Fruit fly (Drosophila melanogaster): Measurements from ENCODE around the gene PolI.

The PolI gene

dm6 chr3R:8190866-8191265, 42.4 kb upstream of the PolI start (continued):
- TF ChIP-seq pb (GFP tag; optimal IDR thresholded peaks at IDR 0.05) = no peak
- TF ChIP-seq en (GFP tag; optimal IDR thresholded peaks at IDR 0.05) = no peak
- TF ChIP-seq Nf-YB (GFP tag; optimal IDR thresholded peaks at IDR 0.05) = peak; percentile 99
- TF ChIP-seq slbo (GFP tag; IDR thresholded peaks at IDR 0.05) = 0 out of 2 replicates have a peak, but pooled peaks have one; percentile 3
- no peak for TF ChIP-seq sim (GFP tag; IDR thresholded peaks at IDR 0.05)
- TF ChIP-seq maf-S (GFP tag; optimal IDR thresholded peaks at IDR 0.05) = no peak
- TF ChIP-seq GATAe (GFP tag; conservative IDR thresholded peaks at IDR 0.05) = no peak
- peak; percentile 51 for TF ChIP-seq nmo (GFP tag; optimal IDR thresholded peaks at IDR 0.05)
- TF ChIP-seq CG9797 (GFP tag; optimal IDR thresholded peaks at IDR 0.05) = no peak
- TF ChIP-seq CG15601 (tag; optimal IDR thresholded peaks at IDR 0.05) = no peak
- peak; percentile 55; the same call in 2 of the 3 replicates for TF ChIP-seq Aef1 (GFP tag; IDR thresholded peaks at IDR 0.05)
- TF ChIP-seq so (GFP tag; IDR thresholded peaks at IDR 0.05) = 0 out of 3 replicates have a peak, but pooled peaks have one; percentile 11
- TF ChIP-seq CG4424 (GFP tag; optimal IDR thresholded peaks at IDR 0.05) = no peak
- no peak for TF ChIP-seq CG13894 (tag; optimal IDR thresholded peaks at IDR 0.05)
- no peak for TF ChIP-seq peb (GFP tag; IDR thresholded peaks at IDR 0.05)
- TF ChIP-seq Nf-YA (GFP tag; IDR thresholded peaks at IDR 0.05) = peak; percentile 96
- no peak for TF ChIP-seq hbn (GFP tag; IDR thresholded peaks at IDR 0.05; ENCODE audit: partially characterized antibody)
- TF ChIP-seq dysf (GFP tag; IDR thresholded peaks at IDR 0.05) = no peak
- TF ChIP-seq sens (GFP tag) = peak; percentile 16
- TF ChIP-seq usp (GFP tag; optimal IDR thresholded peaks at IDR 0.05) = no peak
- peak; percentile 87 for TF ChIP-seq cg (GFP tag; optimal IDR thresholded peaks at IDR 0.05)
- TF ChIP-seq CG33557 (GFP tag; optimal IDR thresholded peaks at IDR 0.05) = no peak
- TF ChIP-seq jing (GFP tag; optimal IDR thresholded peaks at IDR 0.05) = peak; percentile 83
- no peak for TF ChIP-seq CG8089 (GFP tag; optimal IDR thresholded peaks at IDR 0.05)
- peak; percentile 49; the same call in 1 of the 3 replicates for TF ChIP-seq HLH4C (GFP tag; IDR thresholded peaks at IDR 0.05; ENCODE audit: partially characterized antibody)
- peak; percentile 63 for TF ChIP-seq Med (GFP tag)
- TF ChIP-seq zf30C (GFP tag; optimal IDR thresholded peaks at IDR 0.05) = peak; percentile 34
- no peak for TF ChIP-seq CG13296 (GFP tag; optimal IDR thresholded peaks at IDR 0.05)
- no peak for TF ChIP-seq danr (GFP tag; IDR thresholded peaks at IDR 0.05)
- TF ChIP-seq CG10147 (GFP tag; optimal IDR thresholded peaks at IDR 0.05) = no peak
- TF ChIP-seq CG14667 (GFP tag; IDR thresholded peaks at IDR 0.05) = no peak
- TF ChIP-seq Oaz (GFP tag; IDR thresholded peaks at IDR 0.05) = no peak
- TF ChIP-seq wek (GFP tag; optimal IDR thresholded peaks at IDR 0.05) = no peak
- no peak for TF ChIP-seq Max (GFP tag; optimal IDR thresholded peaks at IDR 0.05)
- no peak for TF ChIP-seq sima (GFP tag; optimal IDR thresholded peaks at IDR 0.05)
- TF ChIP-seq lmd (GFP tag; IDR thresholded peaks at IDR 0.05) = no peak
- TF ChIP-seq cwo (GFP tag; optimal IDR thresholded peaks at IDR 0.05) = no peak
- peak; percentile 53 for TF ChIP-seq knrl (GFP tag; IDR thresholded peaks at IDR 0.05; ENCODE audit: partially characterized antibody)
- no peak for TF ChIP-seq CG2712 (tag; optimal IDR thresholded peaks at IDR 0.05)
- TF ChIP-seq CG11723 (GFP tag; optimal IDR thresholded peaks at IDR 0.05) = no peak
- no peak for TF ChIP-seq tx (GFP tag; optimal IDR thresholded peaks at IDR 0.05)
- no peak for TF ChIP-seq CG4820 (GFP tag; optimal IDR thresholded peaks at IDR 0.05)
- peak in 1 of 2 experiments; percentile 88 for TF ChIP-seq Dfd (GFP tag; optimal IDR thresholded peaks at IDR 0.05)
- TF ChIP-seq hth (optimal IDR thresholded peaks at IDR 0.05) = no peak
- TF ChIP-seq Nf-YC (tag; optimal IDR thresholded peaks at IDR 0.05) = peak; percentile 99
- TF ChIP-seq CG9932 (GFP tag; IDR thresholded peaks at IDR 0.05) = 0 out of 2 replicates have a peak, but pooled peaks have one; percentile 28
- TF ChIP-seq Sry-δ (GFP tag; optimal IDR thresholded peaks at IDR 0.05) = no peak
- TF ChIP-seq Ets97D (GFP tag; optimal IDR thresholded peaks at IDR 0.05) = peak; percentile 11
- TF ChIP-seq croc (GFP tag; conservative IDR thresholded peaks at IDR 0.05) = no peak
- TF ChIP-seq h (optimal IDR thresholded peaks at IDR 0.05) = no peak
- no peak for TF ChIP-seq fru (optimal IDR thresholded peaks at IDR 0.05)
- no peak for TF ChIP-seq bab2 (GFP tag; optimal IDR thresholded peaks at IDR 0.05)
- no peak for TF ChIP-seq Usf (GFP tag; optimal IDR thresholded peaks at IDR 0.05)
